Worm (Caenorhabditis elegans) whole organism, mixed stage, embryonic: ENCODE data around the gene F58A4.2.
A peak's percentile ranks its signal among the peaks of the same experiment; 100 is the strongest.

Source experiments
- M03D4.4 ChIP-seq: sonication (generic microtip); optimal IDR thresholded peaks from 2 replicates; lab custom pipeline; 2017; ENCODE audit warnings: mild to moderate bottlenecking, missing genetic modification characterization, missing compliant biosample characterization
- bed-3 ChIP-seq: fragments of 200-800 bp; sonication (Bioruptor generic); optimal IDR thresholded peaks from 3 replicates; lab custom pipeline; 2018; ENCODE audit warnings: mild to moderate bottlenecking, missing genetic modification characterization, moderate library complexity, missing compliant biosample characterization
- blmp-1 ChIP-seq: fragments of 150-350 bp; optimal IDR thresholded peaks from 2 replicates; lab custom pipeline; 2014; ENCODE audit warnings: missing biosample characterization, missing genetic modification characterization
- ceh-39 ChIP-seq: fragments of 150-350 bp; optimal IDR thresholded peaks from 2 replicates; lab custom pipeline; 2014; ENCODE audit warnings: missing biosample characterization, missing genetic modification characterization
- ceh-43 ChIP-seq: fragments of 200-800 bp; sonication (Bioruptor generic); optimal IDR thresholded peaks from 2 replicates; lab custom pipeline; 2018; ENCODE audit warnings: mild to moderate bottlenecking, missing genetic modification characterization, moderate library complexity, missing compliant biosample characterization
- ceh-83 ChIP-seq: fragments of 200-800 bp; sonication (Bioruptor generic); optimal IDR thresholded peaks from 2 replicates; lab custom pipeline; 2018; ENCODE audit warnings: mild to moderate bottlenecking, missing genetic modification characterization, missing compliant biosample characterization
- ces-1 ChIP-seq: fragments of 150-350 bp; optimal IDR thresholded peaks from 2 replicates; lab custom pipeline; 2014; ENCODE audit warnings: missing biosample characterization, missing genetic modification reagents, missing genetic modification characterization
- cnd-1 ChIP-seq: fragments of 200-800 bp; sonication (Bioruptor generic); optimal IDR thresholded peaks from 2 replicates; lab custom pipeline; 2018; ENCODE audit warnings: mild to moderate bottlenecking, missing genetic modification characterization, missing compliant biosample characterization
- drap-1 ChIP-seq: fragments of 200-800 bp; sonication (Bioruptor generic); optimal IDR thresholded peaks from 3 replicates; lab custom pipeline; 2018; ENCODE audit warnings: mild to moderate bottlenecking, missing genetic modification characterization, missing compliant biosample characterization
- elt-1 ChIP-seq: sonication (generic microtip); optimal IDR thresholded peaks from 2 replicates; lab custom pipeline; 2017; ENCODE audit warnings: missing genetic modification characterization, mild to moderate bottlenecking, missing compliant biosample characterization, antibody characterized with exemption, moderate library complexity, borderline replicate concordance; ENCODE audit not compliant: insufficient read depth
- elt-3 ChIP-seq: fragments of 150-350 bp; optimal IDR thresholded peaks from 2 replicates; lab custom pipeline; 2014; ENCODE audit warnings: missing biosample characterization, missing genetic modification characterization
- flh-1 ChIP-seq: fragments of 200-800 bp; sonication (Bioruptor generic); optimal IDR thresholded peaks from 2 replicates; lab custom pipeline; 2018; ENCODE audit warnings: mild to moderate bottlenecking, missing genetic modification characterization, moderate library complexity, missing compliant biosample characterization
- ham-2 ChIP-seq: fragments of 200-800 bp; sonication (Bioruptor generic); optimal IDR thresholded peaks from 2 replicates; lab custom pipeline; 2018; ENCODE audit warnings: mild to moderate bottlenecking, missing genetic modification characterization, missing compliant biosample characterization
- hlh-1 ChIP-seq: fragments of 150-350 bp; optimal IDR thresholded peaks from 2 replicates; lab custom pipeline; 2014; ENCODE audit warnings: missing biosample characterization, missing genetic modification reagents, missing genetic modification characterization
- lin-13 ChIP-seq: fragments of 150-350 bp; optimal IDR thresholded peaks from 2 replicates; lab custom pipeline; 2014; ENCODE audit warnings: missing biosample characterization, missing genetic modification characterization
- lin-32 ChIP-seq: fragments of 200-800 bp; sonication (Bioruptor generic); optimal IDR thresholded peaks from 2 replicates; lab custom pipeline; 2018; ENCODE audit warnings: mild to moderate bottlenecking, missing genetic modification characterization, missing compliant biosample characterization
- lsy-2 ChIP-seq: fragments of 150-350 bp; optimal IDR thresholded peaks from 2 replicates; lab custom pipeline; 2014; ENCODE audit warnings: missing biosample characterization, missing genetic modification characterization
- mab-5 ChIP-seq: fragments of 150-350 bp; optimal IDR thresholded peaks from 2 replicates; lab custom pipeline; 2014; ENCODE audit warnings: missing biosample characterization, missing genetic modification characterization
- mep-1 ChIP-seq: fragments of 150-350 bp; optimal IDR thresholded peaks from 2 replicates; lab custom pipeline; 2017; ENCODE audit warnings: missing biosample characterization, missing genetic modification reagents, missing genetic modification characterization, inconsistent platforms
- mls-2 ChIP-seq: sonication (generic microtip); optimal IDR thresholded peaks from 2 replicates; lab custom pipeline; 2016; ENCODE audit warnings: mild to moderate bottlenecking, missing genetic modification characterization, moderate library complexity, missing compliant biosample characterization
- nhr-12 ChIP-seq: fragments of 150-350 bp; optimal IDR thresholded peaks from 2 replicates; lab custom pipeline; 2014; ENCODE audit warnings: missing biosample characterization, missing genetic modification characterization
- nhr-2 ChIP-seq: fragments of 150-350 bp; optimal IDR thresholded peaks from 2 replicates; lab custom pipeline; 2014; ENCODE audit warnings: missing biosample characterization, missing genetic modification characterization
- nhr-237 ChIP-seq: fragments of 150-350 bp; optimal IDR thresholded peaks from 2 replicates; lab custom pipeline; 2014; ENCODE audit warnings: missing biosample characterization, missing genetic modification characterization
- nhr-28 ChIP-seq: fragments of 150-350 bp; optimal IDR thresholded peaks from 2 replicates; lab custom pipeline; 2014; ENCODE audit warnings: missing biosample characterization, missing genetic modification characterization
- nhr-76 ChIP-seq: sonication (generic microtip); optimal IDR thresholded peaks from 2 replicates; lab custom pipeline; 2017; ENCODE audit warnings: missing biosample characterization, missing genetic modification characterization
- pha-4 ChIP-seq: fragments of 150-350 bp; optimal IDR thresholded peaks from 2 replicates; lab custom pipeline; 2018; ENCODE audit warnings: missing biosample characterization, missing genetic modification reagents, missing genetic modification characterization
- sem-2 ChIP-seq: fragments of 200-800 bp; sonication (Bioruptor generic); optimal IDR thresholded peaks from 2 replicates; lab custom pipeline; 2018; ENCODE audit warnings: mild to moderate bottlenecking, missing genetic modification characterization, missing compliant biosample characterization
- snpc-4 ChIP-seq: fragments of 150-350 bp; optimal IDR thresholded peaks from 2 replicates; lab custom pipeline; 2014; ENCODE audit warnings: missing biosample characterization, missing genetic modification characterization
- sptf-1 ChIP-seq: sonication (generic microtip); optimal IDR thresholded peaks from 2 replicates; lab custom pipeline; 2017; ENCODE audit warnings: mild to moderate bottlenecking, missing genetic modification characterization, moderate library complexity, missing compliant biosample characterization
- tbx-8 ChIP-seq: fragments of 200-800 bp; sonication (Bioruptor generic); optimal IDR thresholded peaks from 2 replicates; lab custom pipeline; 2018; ENCODE audit warnings: mild to moderate bottlenecking, missing genetic modification characterization, moderate library complexity, missing compliant biosample characterization
- unc-120 ChIP-seq: sonication (generic microtip); optimal IDR thresholded peaks from 2 replicates; lab custom pipeline; 2017; ENCODE audit warnings: missing genetic modification characterization, missing compliant biosample characterization; ENCODE audit not compliant: poor library complexity, severe bottlenecking
- unc-39 ChIP-seq: fragments of 150-350 bp; optimal IDR thresholded peaks from 2 replicates; lab custom pipeline; 2014; ENCODE audit warnings: missing biosample characterization, missing genetic modification characterization
- unc-62 ChIP-seq: fragments of 150-350 bp; optimal IDR thresholded peaks from 2 replicates; lab custom pipeline; 2014; ENCODE audit warnings: missing biosample characterization, missing genetic modification reagents, missing genetic modification characterization
- zip-8 ChIP-seq: fragments of 150-350 bp; optimal IDR thresholded peaks from 2 replicates; lab custom pipeline; 2014; ENCODE audit warnings: missing biosample characterization, missing genetic modification characterization
- ztf-11 ChIP-seq: fragments of 150-350 bp; optimal IDR thresholded peaks from 2 replicates; lab custom pipeline; 2014; ENCODE audit warnings: missing biosample characterization, missing genetic modification characterization

Gene F58A4.2

DNA sequence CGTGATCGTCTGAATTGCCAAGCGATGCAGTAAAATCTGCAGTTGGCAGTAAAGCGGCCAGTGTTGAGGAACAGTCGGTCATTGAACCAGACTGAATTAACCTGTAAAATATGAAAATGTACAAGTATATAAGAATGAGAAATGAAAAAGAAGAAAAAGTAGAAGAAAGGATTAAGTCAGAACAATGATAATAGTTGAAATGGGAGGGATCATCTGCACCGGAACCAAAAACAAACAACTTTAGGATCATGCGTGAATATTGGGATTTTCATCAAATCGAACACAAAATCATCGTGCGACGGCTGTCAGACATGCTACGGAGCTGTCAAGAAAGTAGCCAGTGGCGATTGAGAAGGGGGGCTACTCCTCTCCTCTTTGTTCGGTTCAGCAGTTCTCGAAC, 36.5 kb upstream of the F58A4.2 start, which contains the start of gene gei-13:
gei-13 (minus strand) TSS at position 101 of the 400 bp plus-strand sequence.
- TF ChIP-seq snpc-4 (no peak), drap-1 (GFP tag; lab: Kevin White, UChicago) (no peak), hlh-1 (no peak), sem-2 (GFP tag; lab: Kevin White, UChicago) (no peak), unc-120 (tag; lab: Kevin White, UChicago) (no peak), nhr-2 (tag; lab: Kevin White, UChicago) (no peak), lin-13 (tag; lab: Kevin White, UChicago) (no peak), sptf-1 (no peak), nhr-237 (no peak), bed-3 (GFP tag; lab: Kevin White, UChicago) (no peak), ham-2 (GFP tag; lab: Kevin White, UChicago) (no peak), unc-39 (tag; lab: Kevin White, UChicago) (no peak), zip-8 (tag; lab: Kevin White, UChicago) (no peak)

DNA sequence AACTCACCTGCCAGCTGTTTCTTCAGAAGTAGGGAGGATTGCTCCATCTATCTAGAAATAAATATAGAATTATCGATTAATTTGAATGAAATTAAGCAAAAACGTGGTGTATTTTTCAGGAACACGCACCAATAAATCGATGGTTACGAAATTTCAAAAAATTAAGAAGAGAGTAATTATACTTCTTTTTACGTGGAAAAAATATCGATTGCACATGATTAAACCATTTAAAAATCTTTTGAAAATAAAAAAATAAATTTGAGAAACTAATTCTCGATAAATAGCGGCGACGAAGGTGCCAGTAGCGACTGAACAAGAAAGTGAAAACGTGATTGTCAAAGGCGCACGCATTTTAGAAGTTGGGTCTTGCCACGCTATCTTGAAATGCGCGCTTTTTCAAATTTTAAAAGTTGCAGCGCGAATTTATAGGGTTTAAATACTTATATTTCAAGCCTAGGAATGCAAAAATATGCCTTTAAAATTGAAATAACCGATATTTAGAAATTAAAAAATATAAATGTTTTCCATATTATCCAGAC, 30.6 kb upstream of the F58A4.2 start, which contains the start of gene ubc-7:
ubc-7 (minus strand) TSS at position 51 of the 539 bp plus-strand sequence.
- TF ChIP-seq bed-3 (GFP tag; lab: Kevin White, UChicago) (no peak), ceh-39 (no peak), nhr-76 (no peak), sem-2 (GFP tag; lab: Kevin White, UChicago) (no peak), nhr-28 (tag; lab: Kevin White, UChicago) (no peak), snpc-4 (no peak), ceh-83 (GFP tag; lab: Kevin White, UChicago) (no peak), unc-62 (GFP tag; lab: Kevin White, UChicago) (no peak), flh-1 (no peak), ham-2 (GFP tag; lab: Kevin White, UChicago) (no peak), tbx-8 (GFP tag; lab: Kevin White, UChicago) (no peak), lin-13 (tag; lab: Kevin White, UChicago) (peak; percentile 8), pha-4 (tag; lab: Kevin White, UChicago) (peak; percentile 70), lsy-2 (tag; lab: Kevin White, UChicago) (peak; percentile 77), blmp-1 (peak; percentile 85), hlh-1 (no peak), unc-39 (tag; lab: Kevin White, UChicago) (no peak), lin-32 (GFP tag; lab: Kevin White, UChicago) (no peak), ces-1 (GFP tag; lab: Kevin White, UChicago) (peak; percentile 67), cnd-1 (tag; lab: Kevin White, UChicago) (no peak), nhr-2 (tag; lab: Kevin White, UChicago) (no peak), elt-1 (tag; lab: Kevin White, UChicago) (no peak), nhr-12 (tag; lab: Kevin White, UChicago) (no peak), nhr-237 (peak; percentile 63), ztf-11 (tag; lab: Kevin White, UChicago) (no peak), mep-1 (peak; percentile 75), drap-1 (GFP tag; lab: Kevin White, UChicago) (no peak), ceh-43 (GFP tag; lab: Kevin White, UChicago) (no peak), mab-5 (peak; percentile 19), mls-2 (no peak), unc-120 (tag; lab: Kevin White, UChicago) (peak; percentile 5), zip-8 (tag; lab: Kevin White, UChicago) (no peak), elt-3 (tag; lab: Kevin White, UChicago) (no peak), sptf-1 (peak; percentile 13), M03D4.4 (no peak)
- TF ChIP-seq, all 35 proteins: peak for 10

DNA sequence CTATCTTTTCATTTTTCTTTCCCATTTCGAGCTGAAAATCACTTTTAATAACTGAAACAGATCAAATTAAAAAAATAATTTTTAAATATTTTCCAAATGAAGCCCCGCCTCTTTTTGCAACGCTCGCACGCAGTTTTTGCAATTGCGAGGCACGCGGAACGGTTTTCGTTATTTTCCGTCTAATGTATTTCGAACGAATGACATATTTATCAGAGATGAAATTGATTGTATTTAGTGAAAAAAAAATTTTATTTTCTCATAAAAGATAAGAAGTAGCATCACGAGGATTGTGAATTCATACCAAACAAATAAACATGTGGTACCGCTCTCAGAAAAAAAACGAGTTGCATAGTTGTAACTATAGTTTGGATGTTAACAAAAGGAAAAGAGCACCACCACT, 29.3 kb upstream of the F58A4.2 start, which contains the start of gene rpac-19:
rpac-19 (minus strand) TSS at position 31 of the 400 bp plus-strand sequence.
- TF ChIP-seq drap-1 (GFP tag; lab: Kevin White, UChicago) (no peak), ceh-43 (GFP tag; lab: Kevin White, UChicago) (peak; percentile 47), nhr-237 (no peak), ham-2 (GFP tag; lab: Kevin White, UChicago) (no peak), nhr-2 (tag; lab: Kevin White, UChicago) (peak; percentile 19), ceh-39 (peak; percentile 29), sptf-1 (peak; percentile 73), mep-1 (peak; percentile 77), blmp-1 (peak; percentile 71), bed-3 (GFP tag; lab: Kevin White, UChicago) (peak; percentile 47), M03D4.4 (peak; percentile 69), cnd-1 (tag; lab: Kevin White, UChicago) (peak; percentile 13), snpc-4 (no peak), unc-120 (tag; lab: Kevin White, UChicago) (peak; percentile 32), lsy-2 (tag; lab: Kevin White, UChicago) (peak; percentile 30), nhr-76 (peak; percentile 20), elt-1 (tag; lab: Kevin White, UChicago) (no peak), mab-5 (peak; percentile 17), sem-2 (GFP tag; lab: Kevin White, UChicago) (peak; percentile 9), lin-32 (GFP tag; lab: Kevin White, UChicago) (no peak), mls-2 (peak; percentile 53)
